Worm (Caenorhabditis elegans): ENCODE measurements around the gene srv-8.

Gene srv-8

DNA sequence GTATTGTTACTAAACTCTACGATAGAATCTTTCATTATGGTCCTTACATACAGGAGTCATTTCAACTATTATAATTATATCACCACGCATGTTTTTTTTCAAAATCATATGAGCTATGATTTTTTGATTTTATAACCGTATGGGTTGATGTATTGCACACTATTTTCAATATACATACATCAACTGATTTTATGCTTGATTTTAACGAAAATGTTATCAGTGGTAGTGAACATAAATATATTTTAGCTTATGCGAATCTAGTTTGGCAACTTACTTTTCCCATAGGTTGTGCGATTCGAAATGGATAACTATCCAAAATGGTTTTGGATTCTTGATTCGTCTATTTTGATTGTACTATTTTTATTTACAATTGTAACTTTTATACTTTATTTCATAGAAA lies 3.1 kb upstream of the srv-8 start, which contains the start of gene srv-10:
TSS of gene srv-10 (plus strand) at position 301 of the 400 bp plus-strand sequence.
- no peak for TF ChIP-seq ccch-3 (GFP tag; optimal IDR thresholded peaks at IDR 0.05)
- TF ChIP-seq tbp1 (GFP tag; optimal IDR thresholded peaks at IDR 0.05) = no peak
- no peak for TF ChIP-seq lsl-1 (GFP tag; optimal IDR thresholded peaks at IDR 0.05)
- no peak for TF ChIP-seq T07F8.4 (tag; optimal IDR thresholded peaks at IDR 0.05)
- no peak for TF ChIP-seq ztf-22 (GFP tag; optimal IDR thresholded peaks at IDR 0.05)
- TF ChIP-seq ets-4 (GFP tag; optimal IDR thresholded peaks at IDR 0.05) = no peak
- TF ChIP-seq F52B5.7 (tag; optimal IDR thresholded peaks at IDR 0.05) = no peak
- TF ChIP-seq madf-3 (GFP tag; IDR thresholded peaks at IDR 0.05) = no peak
- no peak for TF ChIP-seq ZK185.1 (tag; optimal IDR thresholded peaks at IDR 0.05; ENCODE audit: poor library complexity, severe bottlenecking)
- TF ChIP-seq ztf-26 (tag; optimal IDR thresholded peaks at IDR 0.05) = no peak

DNA sequence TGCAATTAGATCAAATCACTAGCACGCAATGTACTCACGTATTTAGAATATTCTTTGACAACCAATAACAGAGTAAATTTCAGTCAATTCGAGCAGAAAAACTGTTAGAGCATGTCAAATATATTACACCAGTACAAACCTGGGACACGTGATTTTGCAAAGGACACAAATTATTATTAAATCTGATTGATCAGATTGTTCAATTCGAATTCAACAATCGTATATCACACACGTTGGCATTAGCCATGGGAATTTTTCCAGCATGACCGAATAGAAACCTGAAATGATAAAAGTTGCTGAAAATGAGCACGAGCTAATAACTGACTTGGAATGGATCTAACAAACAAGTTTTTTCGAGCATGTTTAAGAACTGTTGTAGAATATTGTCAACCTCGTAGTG lies 2.5 kb upstream of the srv-8 start, which contains the start of gene srv-9:
TSS of gene srv-9 (minus strand) at position 101 of the 400 bp plus-strand sequence.
- TF ChIP-seq him-1 (tag; optimal IDR thresholded peaks at IDR 0.05) (no peak), pha-4 (tag; optimal IDR thresholded peaks at IDR 0.05) (no peak), B0336.3 (GFP tag; IDR thresholded peaks at IDR 0.05) (no peak), F52B5.7 (tag; optimal IDR thresholded peaks at IDR 0.05) (no peak), F23B12.7 (tag; optimal IDR thresholded peaks at IDR 0.05; ENCODE audit: insufficient read depth) (no peak), B0019.2 (GFP tag; conservative IDR thresholded peaks at IDR 0.05) (no peak), cebp-2 (GFP tag; IDR thresholded peaks at IDR 0.05) (no peak), Y53F4B.3 (GFP tag; IDR thresholded peaks at IDR 0.05) (no peak), efl-1 (GFP tag; optimal IDR thresholded peaks at IDR 0.05) (no peak), Y67H2A.10 (GFP tag; conservative IDR thresholded peaks at IDR 0.05) (no peak), ceh-58 (GFP tag; IDR thresholded peaks at IDR 0.05) (no peak), xnd-1 (tag; optimal IDR thresholded peaks at IDR 0.05) (no peak), tbp1 (GFP tag; optimal IDR thresholded peaks at IDR 0.05) (no peak), hsf-1 (GFP tag; IDR thresholded peaks at IDR 0.05) (no peak), nfya-1 (tag; optimal IDR thresholded peaks at IDR 0.05; ENCODE audit: borderline replicate concordance, insufficient read depth) (no peak), bed-1 (GFP tag; IDR thresholded peaks at IDR 0.05) (no peak), attf-6 (GFP tag; IDR thresholded peaks at IDR 0.05) (no peak), fkh-3 (tag; optimal IDR thresholded peaks at IDR 0.05) (no peak), dpff-1 (tag; optimal IDR thresholded peaks at IDR 0.05) (no peak)

DNA sequence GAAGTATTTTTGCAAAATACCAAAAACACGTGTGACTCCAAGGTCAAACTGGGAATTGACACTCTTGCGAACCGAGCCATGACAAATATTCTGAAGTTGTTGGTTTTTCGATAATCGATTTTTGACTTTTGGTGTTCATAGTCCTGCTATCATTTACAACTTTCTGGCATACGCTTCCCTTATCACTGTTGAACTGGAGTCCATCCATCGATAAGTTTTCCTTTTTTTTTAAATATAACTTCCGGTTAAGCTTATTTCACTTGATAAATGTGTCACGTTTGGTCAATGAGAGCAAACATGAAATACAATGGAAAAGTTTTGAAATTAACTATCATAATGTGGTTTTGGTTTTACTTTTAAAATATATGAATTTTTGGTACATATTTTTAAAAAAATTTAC lies 1.2 kb upstream of the srv-8 start:
- TF ChIP-seq nhr-80 (tag; optimal IDR thresholded peaks at IDR 0.05) (peak; percentile 86), K12H6.12 (tag; optimal IDR thresholded peaks at IDR 0.05) (no peak), F33H1.4 (GFP tag; IDR thresholded peaks at IDR 0.05) (no peak), nfya-1 (tag; optimal IDR thresholded peaks at IDR 0.05; ENCODE audit: borderline replicate concordance, insufficient read depth) (no peak)

DNA sequence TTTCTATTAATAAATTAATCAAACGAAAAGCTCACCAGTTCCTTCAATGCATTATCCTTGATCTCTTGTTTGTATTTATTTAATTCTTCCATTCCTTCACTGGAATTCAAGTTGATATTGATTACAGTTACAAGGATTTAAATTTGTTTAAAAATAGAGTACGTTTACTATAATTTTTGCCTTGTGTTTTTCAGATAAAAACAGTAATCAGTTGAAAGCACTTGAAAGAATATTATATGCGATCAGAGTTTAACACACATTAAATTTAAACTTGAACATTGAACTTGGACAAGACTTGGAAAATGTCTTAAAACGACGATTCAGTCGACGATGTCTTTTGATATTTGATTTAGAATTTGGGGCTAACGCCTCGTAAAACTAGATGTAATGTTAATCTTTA lies 3.0 kb downstream of the srv-8 start, which contains the start of gene F53F1.6:
TSS of gene F53F1.6 (minus strand) at position 101 of the 400 bp plus-strand sequence.
- TF ChIP-seq nfyb-1 (GFP tag; IDR thresholded peaks at IDR 0.05) = no peak
- no peak for TF ChIP-seq B0336.3 (GFP tag; IDR thresholded peaks at IDR 0.05)
- TF ChIP-seq mcd-1 (GFP tag; IDR thresholded peaks at IDR 0.05) = no peak
- no peak for TF ChIP-seq mel-28 (tag; optimal IDR thresholded peaks at IDR 0.05; ENCODE audit: borderline replicate concordance)
- TF ChIP-seq gei-17 (GFP tag; optimal IDR thresholded peaks at IDR 0.05) = no peak
- no peak for TF ChIP-seq rec-8 (tag; optimal IDR thresholded peaks at IDR 0.05)
- no peak for TF ChIP-seq repo-1 (tag; optimal IDR thresholded peaks at IDR 0.05)
- TF ChIP-seq efl-1 (GFP tag; optimal IDR thresholded peaks at IDR 0.05) = no peak
- TF ChIP-seq sea-2 (GFP tag; IDR thresholded peaks at IDR 0.05) = no peak
- no peak for TF ChIP-seq bed-1 (GFP tag; IDR thresholded peaks at IDR 0.05)
- TF ChIP-seq dpff-1 (tag; optimal IDR thresholded peaks at IDR 0.05) = no peak
- TF ChIP-seq pha-4 (tag; optimal IDR thresholded peaks at IDR 0.05) = no peak
